Fruit fly (Drosophila melanogaster): Measurements from ENCODE around the gene Noc1.

Noc1 gene

dm6 chr3L:11123088-11123487 is 48.5 kb downstream of the Noc1 start, which contains the start of the genes Ufd1 and NaPi-III (continued):
- TF ChIP-seq CG15514 (GFP tag; optimal IDR thresholded peaks at IDR 0.05) (peak; percentile 80), gcm (GFP tag; optimal IDR thresholded peaks at IDR 0.05) (peak; percentile 8), CG14965 (GFP tag; optimal IDR thresholded peaks at IDR 0.05; ENCODE audit: borderline replicate concordance) (no peak), Optix (GFP tag; IDR thresholded peaks at IDR 0.05) (no peak), schlank (tag; optimal IDR thresholded peaks at IDR 0.05) (no peak), HLH4C (GFP tag; IDR thresholded peaks at IDR 0.05; ENCODE audit: partially characterized antibody) (peak; percentile 66; the same call in 2 of the 3 replicates), CG12744 (GFP tag; optimal IDR thresholded peaks at IDR 0.05) (no peak), CG4617 (GFP tag; optimal IDR thresholded peaks at IDR 0.05; ENCODE audit: borderline replicate concordance) (peak; percentile 92), CG12236 (GFP tag; optimal IDR thresholded peaks at IDR 0.05) (no peak), CG34422 (GFP tag; IDR thresholded peaks at IDR 0.05) (peak; percentile 69), CG13775 (GFP tag; optimal IDR thresholded peaks at IDR 0.05) (peak; percentile 46), mam (GFP tag; optimal IDR thresholded peaks at IDR 0.05) (peak; percentile 56), CG18599 (GFP tag; optimal IDR thresholded peaks at IDR 0.05) (no peak), CG10274 (GFP tag; optimal IDR thresholded peaks at IDR 0.05) (no peak), lov (optimal IDR thresholded peaks at IDR 0.05) (no peak), lov (GFP tag; IDR thresholded peaks at IDR 0.05) (peak; percentile 49; the same call in 1 of the 3 replicates), CG4360 (GFP tag; IDR thresholded peaks at IDR 0.05) (peak; percentile 82), CG30020 (tag; optimal IDR thresholded peaks at IDR 0.05) (peak; percentile 19), pnt (GFP tag; optimal IDR thresholded peaks at IDR 0.05) (peak; percentile 26), CG3163 (GFP tag; optimal IDR thresholded peaks at IDR 0.05) (peak; percentile 15), CG4404 (GFP tag; IDR thresholded peaks at IDR 0.05) (no peak), Spps (tag; optimal IDR thresholded peaks at IDR 0.05) (no peak), Hr39 (optimal IDR thresholded peaks at IDR 0.05) (no peak), CG17912 (GFP tag; optimal IDR thresholded peaks at IDR 0.05) (no peak), dpn (GFP tag; optimal IDR thresholded peaks at IDR 0.05) (peak; percentile 46 to 62), Opbp (GFP tag; IDR thresholded peaks at IDR 0.05; ENCODE audit: partially characterized antibody) (peak; percentile 93), Meics (GFP tag; optimal IDR thresholded peaks at IDR 0.05) (no peak), CG5953 (GFP tag; IDR thresholded peaks at IDR 0.05) (no peak), CG10431 (GFP tag; optimal IDR thresholded peaks at IDR 0.05) (peak; percentile 13), Chrac-16 (GFP tag; optimal IDR thresholded peaks at IDR 0.05) (peak; percentile 51), da (GFP tag; optimal IDR thresholded peaks at IDR 0.05) (peak; percentile 39), Hr51 (GFP tag; optimal IDR thresholded peaks at IDR 0.05) (peak in 1 of 2 experiments; percentile 12), CG33213 (GFP tag; optimal IDR thresholded peaks at IDR 0.05) (peak; percentile 84), pho (GFP tag; optimal IDR thresholded peaks at IDR 0.05) (peak; percentile 35), CG7963 (GFP tag; IDR thresholded peaks at IDR 0.05; ENCODE audit: partially characterized antibody) (peak; percentile 68), CG43689 (GFP tag; IDR thresholded peaks at IDR 0.05) (no peak), Drgx (GFP tag; IDR thresholded peaks at IDR 0.05) (peak; percentile 57), CG11247 (GFP tag; IDR thresholded peaks at IDR 0.05) (no peak), Hr78 (GFP tag; optimal IDR thresholded peaks at IDR 0.05) (no peak), CG17829 (tag; optimal IDR thresholded peaks at IDR 0.05) (peak; percentile 71), row (GFP tag; IDR thresholded peaks at IDR 0.05) (peak; percentile 45; the same call in 2 of the 3 replicates), jing (GFP tag; optimal IDR thresholded peaks at IDR 0.05) (no peak), sd (tag; optimal IDR thresholded peaks at IDR 0.05) (peak; percentile 77), CG12659 (GFP tag; optimal IDR thresholded peaks at IDR 0.05) (peak; percentile 89), pfk (GFP tag; optimal IDR thresholded peaks at IDR 0.05) (no peak), CG6854 (GFP tag; optimal IDR thresholded peaks at IDR 0.05) (no peak), prd (optimal IDR thresholded peaks at IDR 0.05) (no peak), prd (GFP tag; IDR thresholded peaks at IDR 0.05) (peak; percentile 35; the same call in 1 of the 3 replicates), lilli (GFP tag; optimal IDR thresholded peaks at IDR 0.05) (peak; percentile 46), CG12391 (tag; optimal IDR thresholded peaks at IDR 0.05) (peak; percentile 57), pita (GFP tag; optimal IDR thresholded peaks at IDR 0.05) (peak; percentile 94)
